Worm (Caenorhabditis elegans): ENCODE measurements around the gene nspc-17.
A peak's percentile ranks its signal among the peaks of the same experiment; 100 is the strongest.

Gene nspc-17

DNA sequence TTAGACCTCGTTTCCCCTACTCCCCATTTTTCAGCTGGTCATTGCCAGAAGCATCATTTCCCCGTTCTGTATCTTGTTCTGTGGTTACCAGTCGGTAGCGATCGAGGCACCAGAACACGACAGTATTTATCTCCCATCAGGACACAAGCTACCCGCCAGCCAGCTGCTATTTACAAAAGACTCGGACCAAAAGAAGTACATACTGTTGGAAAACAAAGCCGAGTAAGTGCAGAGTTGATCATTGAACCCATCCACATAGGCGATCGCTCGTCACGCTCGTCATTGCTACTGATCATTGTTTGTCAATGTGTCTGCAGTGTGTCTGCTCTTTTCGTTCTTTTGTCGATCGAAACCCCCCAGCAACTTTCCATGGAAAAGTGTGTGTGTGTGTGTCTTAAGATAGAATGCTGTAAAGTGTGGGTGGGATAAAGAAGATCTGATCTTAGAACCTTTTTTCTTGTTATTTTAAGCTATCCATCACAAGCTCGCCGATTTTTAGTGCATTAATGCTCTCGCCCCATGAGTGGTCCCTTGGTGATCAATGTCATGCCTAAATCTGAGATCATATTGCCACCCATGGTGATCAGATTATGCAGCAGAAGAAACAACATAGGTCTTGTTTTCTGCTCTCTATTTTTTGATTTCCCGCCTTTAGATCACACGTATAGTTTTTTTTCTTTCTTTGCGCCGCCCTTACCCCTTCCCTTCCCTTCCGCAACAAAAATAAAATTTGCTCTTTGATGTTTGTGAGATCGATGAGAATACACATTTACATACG, 34.7 kb upstream of the nspc-17 start:
- TF ChIP-seq lin-13 (tag; optimal IDR thresholded peaks at IDR 0.05) (no peak), pha-4 (tag; optimal IDR thresholded peaks at IDR 0.05) (peak; percentile 52), M03D4.4 (tag; optimal IDR thresholded peaks at IDR 0.05) (no peak)

DNA sequence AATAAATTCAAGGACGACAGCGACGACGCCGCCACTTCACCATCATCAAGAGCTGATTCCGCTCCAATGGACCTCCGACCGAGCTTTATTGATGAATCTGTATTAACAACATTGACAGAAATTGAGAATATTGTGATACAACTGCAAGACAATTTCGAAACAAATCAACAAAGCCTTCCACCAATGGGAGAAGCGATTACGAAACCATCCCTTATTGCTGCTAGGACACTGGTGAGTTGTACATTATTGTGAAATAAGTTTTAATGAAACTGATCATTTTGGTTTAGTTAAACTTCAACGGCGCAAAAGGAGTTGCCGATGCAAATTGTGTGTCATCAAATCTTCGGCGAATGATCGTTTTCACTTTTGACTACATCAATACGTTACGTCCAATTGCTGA, 34.1 kb upstream of the nspc-17 start:
- TF ChIP-seq ceh-43 (GFP tag; optimal IDR thresholded peaks at IDR 0.05) (no peak), unc-39 (tag; optimal IDR thresholded peaks at IDR 0.05) (no peak)

- no peak for TF ChIP-seq drap-1 (GFP tag; optimal IDR thresholded peaks at IDR 0.05)
- peak; percentile 36 for TF ChIP-seq elt-3 (tag; optimal IDR thresholded peaks at IDR 0.05)
- peak; percentile 36 for TF ChIP-seq blmp-1 (tag; optimal IDR thresholded peaks at IDR 0.05)
- TF ChIP-seq elt-1 (tag; optimal IDR thresholded peaks at IDR 0.05; ENCODE audit: borderline replicate concordance, insufficient read depth), result peak; percentile 82
- TF ChIP-seq unc-62 (GFP tag; optimal IDR thresholded peaks at IDR 0.05), result peak; percentile 57
- TF ChIP-seq sem-2 (GFP tag; optimal IDR thresholded peaks at IDR 0.05), result no peak
- TF ChIP-seq cnd-1 (tag; optimal IDR thresholded peaks at IDR 0.05), result no peak
Measured at ce11 chrX:14557936-14558554, 33.1 kb upstream of the nspc-17 start, which contains the start of gene nhr-3. nhr-3 (plus strand) TSS chrX:14558504.

- TF ChIP-seq hlh-1 (tag; optimal IDR thresholded peaks at IDR 0.05) (peak; percentile 39), lsy-2 (tag; optimal IDR thresholded peaks at IDR 0.05) (peak; percentile 26), ces-1 (GFP tag; optimal IDR thresholded peaks at IDR 0.05) (peak; percentile 25), nhr-237 (tag; optimal IDR thresholded peaks at IDR 0.05) (peak; percentile 62), nhr-76 (tag; optimal IDR thresholded peaks at IDR 0.05) (no peak), lin-32 (GFP tag; optimal IDR thresholded peaks at IDR 0.05) (no peak), mls-2 (tag; optimal IDR thresholded peaks at IDR 0.05) (no peak), unc-62 (GFP tag; optimal IDR thresholded peaks at IDR 0.05) (peak; percentile 39), unc-120 (tag; optimal IDR thresholded peaks at IDR 0.05; ENCODE audit: poor library complexity, severe bottlenecking) (peak; percentile 62)
Measured at ce11 chrX:14557352-14557935, 32.5 kb upstream of the nspc-17 start.

DNA sequence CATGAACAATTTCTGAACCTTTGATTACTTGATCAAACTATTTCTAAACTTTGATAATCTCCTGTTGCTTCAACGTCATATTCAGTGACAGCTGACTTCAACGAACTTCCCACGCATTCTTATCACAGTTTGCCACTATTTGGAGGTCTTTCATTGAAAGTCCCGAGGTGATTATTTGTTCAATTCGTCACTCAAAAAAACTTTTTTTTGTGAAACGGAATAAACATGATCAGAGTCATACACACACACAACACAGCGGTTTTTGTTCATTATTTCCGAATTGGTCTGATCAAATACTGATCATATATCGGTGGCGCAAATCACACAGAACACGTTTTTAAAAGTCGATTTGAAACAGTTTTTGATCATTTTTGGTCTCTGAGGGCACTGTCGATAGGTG, 31.4 kb upstream of the nspc-17 start:
- TF ChIP-seq nhr-76 (tag; optimal IDR thresholded peaks at IDR 0.05), result no peak
- no peak for TF ChIP-seq cnd-1 (tag; optimal IDR thresholded peaks at IDR 0.05)
- no peak for TF ChIP-seq unc-120 (tag; optimal IDR thresholded peaks at IDR 0.05; ENCODE audit: poor library complexity, severe bottlenecking)
- TF ChIP-seq hlh-1 (tag; optimal IDR thresholded peaks at IDR 0.05), result no peak
- TF ChIP-seq nhr-237 (tag; optimal IDR thresholded peaks at IDR 0.05), result no peak
- no peak for TF ChIP-seq M03D4.4 (tag; optimal IDR thresholded peaks at IDR 0.05)
- no peak for TF ChIP-seq drap-1 (GFP tag; optimal IDR thresholded peaks at IDR 0.05)
- no peak for TF ChIP-seq ceh-43 (GFP tag; optimal IDR thresholded peaks at IDR 0.05)
- TF ChIP-seq blmp-1 (tag; optimal IDR thresholded peaks at IDR 0.05), result no peak
- no peak for TF ChIP-seq pha-4 (tag; optimal IDR thresholded peaks at IDR 0.05)
- TF ChIP-seq ces-1 (GFP tag; optimal IDR thresholded peaks at IDR 0.05), result no peak
- no peak for TF ChIP-seq mep-1 (tag; optimal IDR thresholded peaks at IDR 0.05)
- no peak for TF ChIP-seq nhr-28 (tag; optimal IDR thresholded peaks at IDR 0.05)
- TF ChIP-seq tbx-8 (GFP tag; optimal IDR thresholded peaks at IDR 0.05), result no peak
- TF ChIP-seq nhr-12 (tag; optimal IDR thresholded peaks at IDR 0.05), result no peak
- TF ChIP-seq mab-5 (tag; optimal IDR thresholded peaks at IDR 0.05), result no peak
- TF ChIP-seq elt-3 (tag; optimal IDR thresholded peaks at IDR 0.05), result no peak
- TF ChIP-seq ztf-11 (tag; optimal IDR thresholded peaks at IDR 0.05), result no peak
- TF ChIP-seq snpc-4 (tag; optimal IDR thresholded peaks at IDR 0.05), result no peak
- TF ChIP-seq mls-2 (tag; optimal IDR thresholded peaks at IDR 0.05), result no peak

DNA sequence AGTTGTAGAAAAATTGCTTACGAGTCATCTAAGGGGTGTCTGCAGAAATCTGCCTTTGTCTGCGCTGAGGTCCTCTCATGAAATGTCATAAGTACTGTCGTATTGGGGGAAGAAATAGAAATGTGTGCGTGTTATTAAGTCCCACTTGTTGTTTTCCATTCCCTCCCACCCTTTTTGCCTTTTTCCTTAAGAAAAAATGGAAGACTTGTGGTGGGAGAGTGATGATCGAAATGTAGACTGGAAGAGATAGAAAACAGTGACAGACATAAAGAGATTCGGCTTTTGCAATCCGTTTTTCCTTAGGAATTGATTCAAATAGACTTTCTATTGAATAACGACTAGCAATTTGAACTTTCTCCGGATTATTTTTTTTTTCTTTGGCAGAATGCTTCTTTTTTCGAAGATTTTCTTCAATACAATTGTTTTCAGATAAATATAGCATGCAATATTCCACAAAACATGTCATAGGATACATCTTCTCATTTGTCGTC, 24.8 kb upstream of the nspc-17 start, which contains the start of gene ram-5:
ram-5 (plus strand) TSS at position 441 of the 491 bp plus-strand sequence.
- TF ChIP-seq unc-39 (tag; optimal IDR thresholded peaks at IDR 0.05) (no peak), mls-2 (tag; optimal IDR thresholded peaks at IDR 0.05) (no peak), elt-1 (tag; optimal IDR thresholded peaks at IDR 0.05; ENCODE audit: borderline replicate concordance, insufficient read depth) (no peak), unc-120 (tag; optimal IDR thresholded peaks at IDR 0.05; ENCODE audit: poor library complexity, severe bottlenecking) (no peak), lin-32 (GFP tag; optimal IDR thresholded peaks at IDR 0.05) (no peak), drap-1 (GFP tag; optimal IDR thresholded peaks at IDR 0.05) (no peak), nhr-76 (tag; optimal IDR thresholded peaks at IDR 0.05) (no peak), ham-2 (GFP tag; optimal IDR thresholded peaks at IDR 0.05) (no peak), tbx-8 (GFP tag; optimal IDR thresholded peaks at IDR 0.05) (no peak)

Data from whole organism, mixed stage, embryonic.